Worm (Caenorhabditis elegans) whole organism, young adult: ENCODE measurements around the gene F55B11.5.

Source experiments
- D2030.7 ChIP-seq: fragments of 200-800 bp; sonication (Bioruptor generic); IDR thresholded peaks from 2 replicates; pipeline ENCODE4 v1.3.6; 2022; ENCODE audit warnings: missing genetic modification reagents, missing genetic modification characterization, missing compliant biosample characterization
- F10E7.11 ChIP-seq: sonication (generic microtip); optimal IDR thresholded peaks from 2 replicates; lab custom pipeline; 2017; ENCODE audit warnings: mild to moderate bottlenecking, missing genetic modification characterization, moderate library complexity, missing compliant biosample characterization
- F22D6.2 ChIP-seq: sonication (generic microtip); optimal IDR thresholded peaks from 2 replicates; lab custom pipeline; 2016; ENCODE audit warnings: mild to moderate bottlenecking, missing genetic modification characterization, missing compliant biosample characterization
- F23B12.7 ChIP-seq: sonication (generic microtip); optimal IDR thresholded peaks from 2 replicates; lab custom pipeline; 2017; ENCODE audit warnings: missing genetic modification characterization, mild to moderate bottlenecking, missing compliant biosample characterization, antibody characterized with exemption, moderate library complexity; ENCODE audit not compliant: insufficient read depth
- F39B2.1 ChIP-seq: fragments of 200-800 bp; sonication (Bioruptor generic); IDR thresholded peaks from 2 replicates; pipeline ENCODE4 v1.3.6; 2022; ENCODE audit warnings: missing genetic modification reagents, missing genetic modification characterization, missing compliant biosample characterization
- F49E8.2 ChIP-seq: sonication (generic microtip); optimal IDR thresholded peaks from 3 replicates; lab custom pipeline; 2017; ENCODE audit warnings: missing genetic modification characterization, mild to moderate bottlenecking, missing compliant biosample characterization, antibody characterized with exemption, moderate library complexity; ENCODE audit not compliant: insufficient read depth
- F52B5.7 ChIP-seq: sonication (generic microtip); optimal IDR thresholded peaks from 2 replicates; lab custom pipeline; 2016; ENCODE audit warnings: mild to moderate bottlenecking, missing genetic modification characterization, missing compliant biosample characterization
- F55B11.4 ChIP-seq: sonication (generic microtip); optimal IDR thresholded peaks from 2 replicates; lab custom pipeline; 2016; ENCODE audit warnings: missing compliant biosample characterization, missing genetic modification characterization, borderline replicate concordance; ENCODE audit not compliant: insufficient read depth
- K12H6.12 ChIP-seq: fragments of 200-800 bp; sonication (Bioruptor generic); optimal IDR thresholded peaks from 2 replicates; lab custom pipeline; 2018; ENCODE audit warnings: mild to moderate bottlenecking, missing genetic modification characterization, missing compliant biosample characterization
- Y53G8AR.9 ChIP-seq: fragments of 200-800 bp; sonication (Bioruptor generic); conservative IDR thresholded peaks from 2 replicates; pipeline ENCODE4 v1.3.6; 2022; ENCODE audit warnings: missing genetic modification reagents, missing genetic modification characterization, missing compliant biosample characterization
- Y67H2A.10 ChIP-seq: fragments of 200-800 bp; sonication (Bioruptor generic); conservative IDR thresholded peaks from 2 replicates; pipeline ENCODE4 v1.3.6; 2022; ENCODE audit warnings: missing genetic modification reagents, missing genetic modification characterization, missing compliant biosample characterization
- ama-1 ChIP-seq, 3 experiments: fragments of 150-350 bp in 1 of 3; sonication (generic microtip) in 2 of 3; optimal IDR thresholded peaks; 2 replicates each; lab custom pipeline; 2014 to 2018; ENCODE audit warnings: missing biosample characterization in 2 of 3, missing genetic modification characterization in 2 of 3, missing genetic modification reagents in 2 of 3
- aptf-2 ChIP-seq: fragments of 200-800 bp; sonication (Bioruptor generic); conservative IDR thresholded peaks from 2 replicates; pipeline ENCODE4 v1.3.6; 2022; ENCODE audit warnings: missing genetic modification reagents, missing genetic modification characterization, missing compliant biosample characterization
- attf-6 ChIP-seq: fragments of 200-800 bp; sonication (Bioruptor generic); IDR thresholded peaks from 2 replicates; pipeline ENCODE4 v1.3.6; 2022; ENCODE audit warnings: missing genetic modification reagents, missing genetic modification characterization, missing compliant biosample characterization
- bed-1 ChIP-seq: fragments of 200-800 bp; sonication (Bioruptor generic); IDR thresholded peaks from 2 replicates; pipeline ENCODE4 v1.3.6; 2022; ENCODE audit warnings: missing genetic modification reagents, missing genetic modification characterization, missing compliant biosample characterization
- cebp-1 ChIP-seq, 2 experiments: fragments of 200-800 bp in 1 of 2; sonication (Bioruptor generic) in 1 of 2; sonication (generic microtip) in 1 of 2; IDR thresholded peaks in 1 of 2; optimal IDR thresholded peaks in 1 of 2; 2 replicates each; pipeline versions ENCODE4 v1.3.6 to Lab custom; 2017 to 2022; ENCODE audit warnings: missing compliant biosample characterization in 2 of 2, missing genetic modification characterization in 2 of 2, mild to moderate bottlenecking in 1 of 2, missing genetic modification reagents in 1 of 2, moderate library complexity in 1 of 2
- ceh-58 ChIP-seq: fragments of 200-800 bp; sonication (Bioruptor generic); IDR thresholded peaks from 2 replicates; pipeline ENCODE4 v1.3.6; 2022; ENCODE audit warnings: missing genetic modification characterization, missing compliant biosample characterization
- chd-7 ChIP-seq: sonication (generic microtip); optimal IDR thresholded peaks from 2 replicates; lab custom pipeline; 2016; ENCODE audit warnings: mild to moderate bottlenecking, missing genetic modification characterization, moderate library complexity, missing compliant biosample characterization
- die-1 ChIP-seq: sonication (generic microtip); optimal IDR thresholded peaks from 2 replicates; lab custom pipeline; 2016; ENCODE audit warnings: missing genotype, mild to moderate bottlenecking, missing genetic modification characterization, missing compliant biosample characterization
- dpl-1 ChIP-seq: fragments of 150-350 bp; optimal IDR thresholded peaks from 2 replicates; lab custom pipeline; 2014; ENCODE audit warnings: missing biosample characterization, missing genetic modification reagents, missing genetic modification characterization
- egrh-3 ChIP-seq: fragments of 200-800 bp; sonication (Bioruptor generic); IDR thresholded peaks from 2 replicates; pipeline ENCODE4 v1.3.6; 2022; ENCODE audit warnings: missing genetic modification reagents, missing genetic modification characterization, missing compliant biosample characterization
- ekl-4 ChIP-seq: fragments of 200-800 bp; sonication (Bioruptor generic); IDR thresholded peaks from 2 replicates; pipeline ENCODE4 v1.3.6; 2022; ENCODE audit warnings: missing genetic modification reagents, missing genetic modification characterization, missing compliant biosample characterization
- ets-4 ChIP-seq: fragments of 200-800 bp; sonication (Bioruptor generic); optimal IDR thresholded peaks from 2 replicates; lab custom pipeline; 2018; ENCODE audit warnings: mild to moderate bottlenecking, missing genetic modification characterization, missing compliant biosample characterization
- hrde-1 ChIP-seq: sonication (generic microtip); optimal IDR thresholded peaks from 2 replicates; lab custom pipeline; 2016; ENCODE audit warnings: missing genetic modification characterization, mild to moderate bottlenecking, missing compliant biosample characterization, moderate library complexity, missing genotype, missing genetic modification reagents, borderline replicate concordance
- lir-1 ChIP-seq: fragments of 200-800 bp; sonication (Bioruptor generic); conservative IDR thresholded peaks from 2 replicates; pipeline ENCODE4 v1.3.6; 2022; ENCODE audit warnings: missing genetic modification reagents, missing genetic modification characterization, missing compliant biosample characterization
- mes-4 ChIP-seq: sonication (generic microtip); optimal IDR thresholded peaks from 2 replicates; lab custom pipeline; 2016; ENCODE audit warnings: missing genotype, missing genetic modification characterization, missing compliant biosample characterization
- nhr-80 ChIP-seq: sonication (generic microtip); optimal IDR thresholded peaks from 2 replicates; lab custom pipeline; 2016; ENCODE audit warnings: missing genetic modification characterization, missing compliant biosample characterization
- pbrm-1 ChIP-seq: fragments of 200-800 bp; sonication (Bioruptor generic); IDR thresholded peaks from 2 replicates; pipeline ENCODE4 v1.3.6; 2022; ENCODE audit warnings: missing genetic modification reagents, missing genetic modification characterization, missing compliant biosample characterization
- rec-8 ChIP-seq, 2 experiments: sonication (generic microtip); optimal IDR thresholded peaks; 2 replicates each; lab custom pipeline; 2016; ENCODE audit warnings: mild to moderate bottlenecking in 2 of 2, missing genetic modification characterization in 2 of 2, missing genetic modification reagents in 2 of 2, missing genotype in 2 of 2, missing biosample characterization in 1 of 2, missing compliant biosample characterization in 1 of 2, moderate library complexity in 1 of 2
- repo-1 ChIP-seq: sonication (generic microtip); optimal IDR thresholded peaks from 2 replicates; lab custom pipeline; 2017; ENCODE audit warnings: mild to moderate bottlenecking, missing genetic modification characterization, missing compliant biosample characterization
- rpc-1 ChIP-seq, 2 experiments: fragments of 150-350 bp in 1 of 2; sonication (generic microtip) in 1 of 2; optimal IDR thresholded peaks; 2 replicates each; lab custom pipeline; 2014 to 2018; ENCODE audit warnings: missing biosample characterization in 1 of 2, missing genetic modification characterization in 1 of 2, missing genetic modification reagents in 1 of 2, missing genotype in 1 of 2
- snpc-1.1 ChIP-seq: sonication (generic microtip); optimal IDR thresholded peaks from 2 replicates; lab custom pipeline; 2017; ENCODE audit warnings: missing genetic modification characterization, mild to moderate bottlenecking, missing compliant biosample characterization, antibody characterized with exemption, moderate library complexity, missing genotype, missing genetic modification reagents; ENCODE audit not compliant: insufficient read depth
- snpc-1.3 ChIP-seq: sonication (generic microtip); optimal IDR thresholded peaks from 2 replicates; lab custom pipeline; 2017; ENCODE audit warnings: missing genetic modification characterization, mild to moderate bottlenecking, missing compliant biosample characterization, antibody characterized with exemption, moderate library complexity, missing genotype, missing genetic modification reagents; ENCODE audit not compliant: insufficient read depth
- somi-1 ChIP-seq: fragments of 200-800 bp; sonication (Bioruptor generic); optimal IDR thresholded peaks from 2 replicates; lab custom pipeline; 2018; ENCODE audit warnings: mild to moderate bottlenecking, missing genetic modification characterization, missing compliant biosample characterization
- sptf-2 ChIP-seq: fragments of 200-800 bp; sonication (Bioruptor generic); optimal IDR thresholded peaks from 2 replicates; lab custom pipeline; 2018; ENCODE audit warnings: mild to moderate bottlenecking, missing genetic modification characterization, missing compliant biosample characterization
- tbx-9 ChIP-seq: sonication (generic microtip); optimal IDR thresholded peaks from 2 replicates; lab custom pipeline; 2016; ENCODE audit warnings: borderline replicate concordance, missing genetic modification characterization, inconsistent platforms, missing compliant biosample characterization
- ztf-18 ChIP-seq: sonication (generic microtip); optimal IDR thresholded peaks from 2 replicates; lab custom pipeline; 2016; ENCODE audit warnings: missing genotype, mild to moderate bottlenecking, missing genetic modification characterization, missing compliant biosample characterization
- ztf-6 ChIP-seq: fragments of 200-800 bp; sonication (Bioruptor generic); IDR thresholded peaks from 2 replicates; pipeline ENCODE4 v1.3.6; 2022; ENCODE audit warnings: missing genetic modification reagents, missing genetic modification characterization, missing compliant biosample characterization

Gene F55B11.5

DNA sequence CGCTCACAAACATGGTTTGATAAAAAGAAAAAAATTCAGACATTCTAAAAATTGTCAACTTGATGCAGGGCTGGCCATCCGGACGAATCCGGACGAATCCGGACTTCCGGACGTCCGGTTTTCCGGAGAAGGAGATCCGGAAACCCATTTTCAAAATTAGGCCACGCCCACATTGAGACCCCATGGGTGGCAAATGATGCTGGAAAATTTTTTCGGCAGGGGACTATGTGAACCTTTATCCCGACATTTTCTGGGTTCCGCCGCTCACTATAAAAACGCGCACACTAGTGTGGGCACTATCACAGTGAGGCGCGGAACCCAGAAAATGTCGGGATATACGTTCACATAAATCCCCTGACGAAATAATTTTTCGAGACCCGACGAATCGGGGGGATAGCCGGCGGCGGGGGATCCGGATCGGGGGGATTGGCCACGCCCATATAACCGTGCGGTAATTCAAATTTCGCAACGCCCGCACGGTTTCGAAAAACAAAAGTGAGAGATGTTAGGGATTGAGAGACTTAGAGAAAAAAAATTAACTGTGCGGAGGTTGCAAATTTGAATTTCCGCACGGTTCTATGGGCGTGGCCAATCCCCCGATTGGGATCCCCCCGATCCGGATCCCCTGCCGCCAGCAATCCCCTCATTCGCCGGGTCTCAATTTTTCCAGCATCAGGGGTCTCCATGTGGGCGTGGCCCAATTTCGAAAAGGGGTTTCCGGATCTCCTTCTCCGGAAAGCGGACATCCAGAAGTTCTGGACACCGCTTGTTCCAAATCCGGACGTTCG, 39.5 kb upstream of the F55B11.5 start (continued):
- no peak for TF ChIP-seq Y67H2A.10 (GFP tag; lab: Robert Waterston, UW)
- TF ChIP-seq rec-8 (tag; optimal IDR thresholded peaks at IDR 0.05; lab: Kevin White, UChicago) = no peak
- no peak for TF ChIP-seq mes-4 (tag; lab: Kevin White, UChicago)
- TF ChIP-seq F52B5.7 (tag; lab: Kevin White, UChicago) = no peak
- TF ChIP-seq F22D6.2 (tag; lab: Kevin White, UChicago) = no peak
- no peak for TF ChIP-seq K12H6.12
- no peak for TF ChIP-seq lir-1 (GFP tag; lab: Robert Waterston, UW)
- no peak for TF ChIP-seq tbx-9 (tag; lab: Kevin White, UChicago)
- TF ChIP-seq rpc-1 (optimal IDR thresholded peaks at IDR 0.05; lab: Kevin White, UChicago) = no peak
- TF ChIP-seq rpc-1 (tag; optimal IDR thresholded peaks at IDR 0.05; lab: Kevin White, UChicago) = no peak
- no peak for TF ChIP-seq chd-7 (tag; lab: Kevin White, UChicago)
- no peak for TF ChIP-seq repo-1 (tag; lab: Kevin White, UChicago)
- no peak for TF ChIP-seq ztf-6 (GFP tag; lab: Robert Waterston, UW)
- TF ChIP-seq ets-4 (GFP tag; lab: Kevin White, UChicago) = no peak
- peak; percentile 42; the same call in 1 of the 2 replicates for TF ChIP-seq pbrm-1
- TF ChIP-seq F55B11.4 (tag; lab: Kevin White, UChicago) = no peak
- TF ChIP-seq snpc-1.1 (tag; lab: Kevin White, UChicago) = peak; percentile 48
- TF ChIP-seq cebp-1 (GFP tag; IDR thresholded peaks at IDR 0.05; lab: Robert Waterston, UW) = no peak
- no peak for TF ChIP-seq cebp-1 (tag; optimal IDR thresholded peaks at IDR 0.05; lab: Kevin White, UChicago)
- TF ChIP-seq ekl-4 (GFP tag; lab: Robert Waterston, UW) = no peak
- no peak for TF ChIP-seq ama-1 (optimal IDR thresholded peaks at IDR 0.05; lab: Kevin White, UChicago)
- TF ChIP-seq ama-1 (GFP tag; optimal IDR thresholded peaks at IDR 0.05; lab: Kevin White, UChicago) = no peak
- TF ChIP-seq somi-1 (GFP tag; lab: Kevin White, UChicago) = no peak

DNA sequence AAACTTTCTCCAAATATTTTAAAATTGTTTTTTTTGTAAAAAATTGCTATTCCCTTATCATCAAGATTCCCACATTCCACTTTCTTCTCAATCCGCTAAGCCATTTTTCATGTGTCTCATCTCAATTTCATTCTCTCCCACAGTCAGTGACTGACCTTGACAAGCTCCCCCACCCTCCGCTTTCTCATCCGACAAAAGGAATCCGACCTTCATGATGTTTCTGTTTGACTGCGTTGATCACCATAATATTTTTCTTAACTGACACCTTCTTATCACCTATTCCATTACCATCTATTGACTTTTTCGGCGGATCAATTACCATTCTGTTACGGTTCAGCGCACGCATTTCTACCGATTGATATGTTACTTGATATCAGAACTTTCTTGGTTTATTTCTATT, 38.4 kb upstream of the F55B11.5 start:
- TF ChIP-seq dpl-1 (GFP tag; lab: Kevin White, UChicago) = no peak
- no peak for TF ChIP-seq nhr-80 (tag; lab: Kevin White, UChicago)
- TF ChIP-seq F10E7.11 = no peak
- no peak for TF ChIP-seq snpc-1.1 (tag; lab: Kevin White, UChicago)
- no peak for TF ChIP-seq D2030.7 (GFP tag; lab: Robert Waterston, UW)
- TF ChIP-seq attf-6 (GFP tag; lab: Robert Waterston, UW) = no peak
- no peak for TF ChIP-seq lir-1 (GFP tag; lab: Robert Waterston, UW)
- TF ChIP-seq bed-1 (GFP tag; lab: Robert Waterston, UW) = no peak
- TF ChIP-seq egrh-3 = no peak
- TF ChIP-seq F39B2.1 (GFP tag; lab: Robert Waterston, UW) = no peak
- no peak for TF ChIP-seq F23B12.7 (tag; lab: Kevin White, UChicago)
- TF ChIP-seq hrde-1 = no peak
- TF ChIP-seq sptf-2 (GFP tag; lab: Kevin White, UChicago) = no peak
- TF ChIP-seq Y53G8AR.9 (GFP tag; lab: Robert Waterston, UW) = no peak
- TF ChIP-seq ceh-58 (GFP tag; lab: Robert Waterston, UW) = no peak
- no peak for TF ChIP-seq die-1 (tag; lab: Kevin White, UChicago)
- no peak for TF ChIP-seq F49E8.2 (tag; lab: Kevin White, UChicago)
- no peak for TF ChIP-seq aptf-2
- no peak for TF ChIP-seq snpc-1.3 (tag; lab: Kevin White, UChicago)
- TF ChIP-seq ztf-18 (tag; lab: Kevin White, UChicago) = no peak
